Fruit fly (Drosophila melanogaster) whole organism, embryonic: Measurements from ENCODE around the gene CG15403.
A peak's percentile ranks its signal among the peaks of the same experiment; 100 is the strongest.

Experiments used
- Aef1 ChIP-seq: fragments of 200-800 bp; sonication (Bioruptor generic); IDR thresholded peaks from 3 replicates; pipeline ENCODE4 v1.3.6; 2022; ENCODE audit warnings: missing biosample characterization, missing genetic modification characterization
- CG10462 ChIP-seq: fragments of 200-800 bp; sonication (Bioruptor generic); optimal IDR thresholded peaks from 2 replicates; lab custom pipeline; 2016; ENCODE audit warnings: missing biosample characterization, missing genetic modification characterization
- CG10654 ChIP-seq: fragments of 200-800 bp; sonication (Bioruptor generic); optimal IDR thresholded peaks from 2 replicates; lab custom pipeline; 2016; ENCODE audit warnings: missing biosample characterization, missing genetic modification characterization
- CG11085 ChIP-seq: fragments of 200-800 bp; sonication (Bioruptor generic); IDR thresholded peaks from 2 replicates; pipeline ENCODE4 v1.3.6; 2022; ENCODE audit warnings: missing biosample characterization, missing genetic modification characterization
- CG11504 ChIP-seq: fragments of 200-800 bp; sonication (Bioruptor generic); optimal IDR thresholded peaks from 3 replicates; lab custom pipeline; 2019; ENCODE audit warnings: missing biosample characterization, mild to moderate bottlenecking, missing genetic modification characterization, moderate library complexity
- CG13424 ChIP-seq: fragments of 200-800 bp; sonication (Bioruptor generic); optimal IDR thresholded peaks from 2 replicates; lab custom pipeline; 2019; ENCODE audit warnings: missing biosample characterization, mild to moderate bottlenecking, missing genetic modification characterization, moderate library complexity
- CG1603 ChIP-seq: fragments of 200-800 bp; sonication (Bioruptor generic); optimal IDR thresholded peaks from 2 replicates; lab custom pipeline; 2019; ENCODE audit warnings: missing biosample characterization, mild to moderate bottlenecking, missing genetic modification characterization, moderate library complexity
- CG2678 ChIP-seq: fragments of 200-800 bp; sonication (Bioruptor generic); optimal IDR thresholded peaks from 3 replicates; lab custom pipeline; 2019; ENCODE audit warnings: missing biosample characterization, mild to moderate bottlenecking, missing genetic modification characterization, moderate library complexity
- CG2889 ChIP-seq: fragments of 200-800 bp; sonication (Bioruptor generic); IDR thresholded peaks from 3 replicates; pipeline ENCODE4 v1.3.6; 2022; ENCODE audit warnings: missing biosample characterization, missing genetic modification characterization
- CG32772 ChIP-seq: fragments of 200-800 bp; sonication (Bioruptor generic); IDR thresholded peaks from 2 replicates; pipeline ENCODE4 v1.3.6; 2022; ENCODE audit warnings: missing biosample characterization, missing genetic modification characterization
- CG34224 ChIP-seq: fragments of 200-800 bp; sonication (Bioruptor generic); IDR thresholded peaks from 3 replicates; pipeline ENCODE4 v1.3.6; 2022; ENCODE audit warnings: missing biosample characterization, missing genetic modification characterization; ENCODE audit not compliant: partially characterized antibody
- CG34376 ChIP-seq: fragments of 200-800 bp; sonication (Bioruptor generic); optimal IDR thresholded peaks from 2 replicates; lab custom pipeline; 2018; ENCODE audit warnings: missing biosample characterization, mild to moderate bottlenecking, missing genetic modification characterization
- CG4282 ChIP-seq: fragments of 200-800 bp; sonication (Bioruptor generic); optimal IDR thresholded peaks from 2 replicates; lab custom pipeline; 2016; ENCODE audit warnings: missing biosample characterization, missing genetic modification characterization
- CG4730 ChIP-seq: fragments of 200-800 bp; sonication (Bioruptor generic); IDR thresholded peaks from 2 replicates; pipeline ENCODE4 v1.3.6; 2022; ENCODE audit warnings: missing biosample characterization, missing genetic modification characterization
- CG6254 ChIP-seq: fragments of 200-800 bp; sonication (Bioruptor generic); optimal IDR thresholded peaks from 3 replicates; lab custom pipeline; 2017; ENCODE audit warnings: mild to moderate bottlenecking, missing biosample characterization, missing genetic modification reagents, missing genetic modification characterization
- CG6813 ChIP-seq: fragments of 200-800 bp; sonication (Bioruptor generic); optimal IDR thresholded peaks from 2 replicates; lab custom pipeline; 2017; ENCODE audit warnings: missing biosample characterization, missing genetic modification characterization, mild to moderate bottlenecking, moderate library complexity, missing genetic modification reagents
- CG9727 ChIP-seq: fragments of 200-800 bp; sonication (Bioruptor generic); optimal IDR thresholded peaks from 3 replicates; lab custom pipeline; 2017; ENCODE audit warnings: missing biosample characterization, mild to moderate bottlenecking, missing genetic modification characterization
- CG9876 ChIP-seq: fragments of 200-800 bp; sonication (Bioruptor generic); optimal IDR thresholded peaks from 2 replicates; lab custom pipeline; 2016; ENCODE audit warnings: missing biosample characterization, missing genetic modification characterization
- CHES-1-like ChIP-seq: fragments of 200-800 bp; sonication (Bioruptor generic); optimal IDR thresholded peaks from 2 replicates; lab custom pipeline; 2016; ENCODE audit warnings: missing biosample characterization, missing genetic modification characterization
- Dfd ChIP-seq, 2 experiments: fragments of >200 bp; optimal IDR thresholded peaks; 2 replicates each; lab custom pipeline; 2017; ENCODE audit warnings: missing biosample characterization in 2 of 2, missing genetic modification characterization in 2 of 2
- Fer3 ChIP-seq: fragments of 200-800 bp; sonication (Bioruptor generic); optimal IDR thresholded peaks from 2 replicates; lab custom pipeline; 2018; ENCODE audit warnings: missing biosample characterization, mild to moderate bottlenecking, missing genetic modification characterization, moderate library complexity
- Hey ChIP-seq: fragments of 200-800 bp; sonication (Bioruptor generic); optimal IDR thresholded peaks from 3 replicates; lab custom pipeline; 2018; ENCODE audit warnings: missing biosample characterization, mild to moderate bottlenecking, missing genetic modification characterization
- Hmx ChIP-seq: fragments of 200-800 bp; sonication (Bioruptor generic); optimal IDR thresholded peaks from 2 replicates; lab custom pipeline; 2016; ENCODE audit warnings: missing biosample characterization, missing genetic modification characterization
- Hr51 ChIP-seq, 2 experiments: fragments of 200-800 bp; sonication (Bioruptor generic); optimal IDR thresholded peaks; 2 replicates in 1 of 2; 3 replicates in 1 of 2; lab custom pipeline; 2016 to 2018; ENCODE audit warnings: missing biosample characterization in 2 of 2, missing genetic modification characterization in 2 of 2, mild to moderate bottlenecking in 1 of 2, moderate library complexity in 1 of 2
- Mes4 ChIP-seq: fragments of 200-800 bp; sonication (Bioruptor generic); optimal IDR thresholded peaks from 2 replicates; lab custom pipeline; 2016; ENCODE audit warnings: missing biosample characterization, missing genetic modification characterization
- bbx ChIP-seq: fragments of 200-800 bp; sonication (Bioruptor generic); IDR thresholded peaks from 2 replicates; pipeline ENCODE4 v1.3.6; 2022; ENCODE audit warnings: missing biosample characterization, missing genetic modification characterization; ENCODE audit not compliant: partially characterized antibody
- bsh ChIP-seq, 2 experiments: fragments of 200-800 bp; sonication (Bioruptor generic); optimal IDR thresholded peaks; 2 replicates each; lab custom pipeline; 2017 to 2018; ENCODE audit warnings: mild to moderate bottlenecking in 2 of 2, missing biosample characterization in 2 of 2, missing genetic modification characterization in 2 of 2, moderate library complexity in 1 of 2
- chm ChIP-seq: fragments of 200-800 bp; sonication (Bioruptor generic); IDR thresholded peaks from 2 replicates; pipeline ENCODE4 v1.3.6; 2022; ENCODE audit warnings: missing biosample characterization, missing genetic modification characterization
- eve ChIP-seq, 2 experiments: fragments of >200 bp; optimal IDR thresholded peaks; 2 replicates each; lab custom pipeline; 2017; ENCODE audit warnings: missing biosample characterization in 2 of 2, missing genetic modification characterization in 2 of 2
- fd96Cb ChIP-seq: fragments of 200-800 bp; sonication (Bioruptor generic); optimal IDR thresholded peaks from 2 replicates; lab custom pipeline; 2018; ENCODE audit warnings: missing biosample characterization, mild to moderate bottlenecking, missing genetic modification characterization, moderate library complexity
- gem ChIP-seq: fragments of 200-800 bp; sonication (Bioruptor generic); optimal IDR thresholded peaks from 2 replicates; lab custom pipeline; 2019; ENCODE audit warnings: missing biosample characterization, mild to moderate bottlenecking, missing genetic modification characterization, moderate library complexity
- gsb ChIP-seq: fragments of 200-800 bp; sonication (Bioruptor generic); IDR thresholded peaks from 2 replicates; pipeline ENCODE4 v1.3.6; 2022; ENCODE audit warnings: missing biosample characterization, missing genetic modification characterization
- h ChIP-seq: fragments of >200 bp; optimal IDR thresholded peaks from 2 replicates; lab custom pipeline; 2017
- hkb ChIP-seq, 2 experiments: fragments of 200-800 bp in 1 of 2; fragments of >200 bp in 1 of 2; sonication (Bioruptor generic) in 1 of 2; IDR thresholded peaks in 1 of 2; optimal IDR thresholded peaks in 1 of 2; 2 replicates each; pipeline versions ENCODE4 v1.3.6 to Lab custom; 2017 to 2022; ENCODE audit warnings: missing biosample characterization in 1 of 2, missing genetic modification characterization in 1 of 2
- kah ChIP-seq: fragments of 200-800 bp; sonication (Bioruptor generic); optimal IDR thresholded peaks from 2 replicates; lab custom pipeline; 2018; ENCODE audit warnings: missing biosample characterization, mild to moderate bottlenecking, missing genetic modification characterization
- lov ChIP-seq, 2 experiments: fragments of 200-800 bp in 1 of 2; fragments of >200 bp in 1 of 2; sonication (Bioruptor generic) in 1 of 2; IDR thresholded peaks in 1 of 2; optimal IDR thresholded peaks in 1 of 2; 2 replicates in 1 of 2; 3 replicates in 1 of 2; pipeline versions ENCODE4 v1.3.6 to Lab custom; 2017 to 2022; ENCODE audit warnings: missing biosample characterization in 1 of 2, missing genetic modification characterization in 1 of 2
- onecut ChIP-seq: fragments of 200-800 bp; sonication (Bioruptor generic); IDR thresholded peaks from 2 replicates; pipeline ENCODE4 v1.3.6; 2022; ENCODE audit warnings: missing biosample characterization, missing genetic modification characterization
- ro ChIP-seq: fragments of 200-800 bp; sonication (Bioruptor generic); IDR thresholded peaks from 2 replicates; pipeline ENCODE4 v1.3.6; 2022; ENCODE audit warnings: missing biosample characterization, missing genetic modification characterization
- sens-2 ChIP-seq: fragments of 200-800 bp; sonication (Bioruptor generic); IDR thresholded peaks from 2 replicates; pipeline ENCODE4 v1.3.6; 2022; ENCODE audit warnings: missing biosample characterization, missing genetic modification characterization
- seq ChIP-seq: fragments of 200-800 bp; sonication (Bioruptor generic); IDR thresholded peaks from 2 replicates; pipeline ENCODE4 v1.3.6; 2022; ENCODE audit warnings: missing biosample characterization, missing genetic modification characterization
- sima ChIP-seq: fragments of 200-800 bp; sonication (Bioruptor generic); optimal IDR thresholded peaks from 2 replicates; lab custom pipeline; 2016; ENCODE audit warnings: missing biosample characterization, missing genetic modification characterization
- sisA ChIP-seq: fragments of 200-800 bp; sonication (Bioruptor generic); IDR thresholded peaks from 2 replicates; pipeline ENCODE4 v1.3.6; 2022; ENCODE audit warnings: missing biosample characterization, missing genetic modification characterization
- slbo ChIP-seq: fragments of 200-800 bp; sonication (Bioruptor generic); IDR thresholded peaks from 2 replicates; pipeline ENCODE4 v1.3.6; 2022; ENCODE audit warnings: missing biosample characterization, missing genetic modification characterization
- slp2 ChIP-seq: fragments of 200-800 bp; sonication (Bioruptor generic); optimal IDR thresholded peaks from 2 replicates; lab custom pipeline; 2016; ENCODE audit warnings: missing biosample characterization, missing genetic modification characterization
- so ChIP-seq: fragments of 200-800 bp; sonication (Bioruptor generic); IDR thresholded peaks from 3 replicates; pipeline ENCODE4 v1.3.6; 2022; ENCODE audit warnings: missing biosample characterization, missing genetic modification characterization
- unc-4 ChIP-seq: fragments of 200-800 bp; sonication (Bioruptor generic); IDR thresholded peaks from 2 replicates; pipeline ENCODE4 v1.3.6; 2022; ENCODE audit warnings: missing biosample characterization, missing genetic modification characterization; ENCODE audit not compliant: partially characterized antibody
- vfl ChIP-seq: fragments of 200-800 bp; sonication (Bioruptor generic); optimal IDR thresholded peaks from 2 replicates; lab custom pipeline; 2016; ENCODE audit warnings: missing biosample characterization, missing genetic modification characterization
- vvl ChIP-seq: fragments of 200-800 bp; sonication (Bioruptor generic); IDR thresholded peaks from 2 replicates; pipeline ENCODE4 v1.3.6; 2022; ENCODE audit warnings: missing biosample characterization, missing genetic modification characterization

Gene CG15403

DNA sequence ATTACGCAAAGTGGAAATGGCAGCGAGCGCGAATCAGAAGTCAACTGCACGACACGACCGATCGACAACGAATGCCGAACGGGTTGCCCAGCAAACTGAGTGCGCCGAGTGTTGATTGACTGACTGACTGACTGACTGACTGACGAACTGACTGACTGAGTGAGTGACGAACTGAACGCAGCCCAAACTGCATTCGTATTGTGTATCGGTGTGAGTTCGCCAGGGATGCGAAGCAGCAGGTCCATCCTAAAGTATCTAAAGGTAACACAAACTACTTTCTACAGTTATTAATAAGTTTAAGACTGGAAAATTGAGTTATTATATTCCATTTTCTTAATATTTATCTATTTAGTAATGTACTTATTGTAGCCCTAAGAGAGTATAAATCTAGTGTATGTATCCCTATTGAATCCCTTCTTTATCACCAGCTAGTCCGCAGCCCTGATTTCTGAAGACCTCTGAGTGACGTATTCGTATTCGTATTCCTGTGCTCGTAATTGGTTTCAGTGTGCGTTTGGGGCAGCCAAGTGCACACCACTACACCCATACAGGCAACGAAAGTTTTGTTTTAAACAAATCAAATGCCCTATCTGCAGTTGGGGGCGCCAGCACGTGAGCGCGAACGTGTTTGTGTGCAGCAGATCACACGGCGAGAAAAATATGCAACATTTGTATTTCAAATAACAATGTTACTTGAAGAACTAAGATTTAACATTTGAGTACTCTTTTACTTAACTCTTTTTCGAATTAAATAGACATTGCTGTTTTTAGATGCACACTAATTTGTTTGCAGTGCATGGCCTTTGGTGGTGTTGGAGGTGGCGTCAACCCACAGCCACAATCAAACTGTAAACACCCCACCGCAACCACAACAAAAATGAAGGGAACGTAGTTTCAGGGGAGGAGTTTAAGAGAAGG, 24.5 kb downstream of the CG15403 start (continued):
- peak; percentile 85 for TF ChIP-seq CG4282 (GFP tag; lab: Kevin White, UChicago)
- TF ChIP-seq CG32772 (GFP tag; lab: Robert Waterston, UW), result peak; percentile 95
- peak; percentile 97 for TF ChIP-seq gem (tag; lab: Kevin White, UChicago)
- TF ChIP-seq seq (GFP tag; lab: Robert Waterston, UW), result peak; percentile 88
- TF ChIP-seq CG6813, result peak; percentile 90
- TF ChIP-seq vfl (GFP tag; lab: Kevin White, UChicago), result peak; percentile 83
- peak; percentile 93 for TF ChIP-seq CG6254 (GFP tag; lab: Kevin White, UChicago)
- TF ChIP-seq h (lab: Kevin White, UChicago), result no peak
- peak; percentile 25 for TF ChIP-seq CG34376
- peak; percentile 93 for TF ChIP-seq CG10462 (GFP tag; lab: Kevin White, UChicago)
- TF ChIP-seq slp2, result peak; percentile 97
- peak; percentile 96 for TF ChIP-seq fd96Cb (tag; lab: Kevin White, UChicago)
- peak; percentile 93 for TF ChIP-seq CHES-1-like (GFP tag; lab: Kevin White, UChicago)
- peak; percentile 85 for TF ChIP-seq ro (GFP tag; lab: Robert Waterston, UW)
- TF ChIP-seq gsb (GFP tag; lab: Robert Waterston, UW), result peak; percentile 53; the same call in 1 of the 2 replicates
- peak; percentile 93 for TF ChIP-seq CG9727 (GFP tag; lab: Kevin White, UChicago)
- TF ChIP-seq Aef1, result peak; percentile 90
- no peak for TF ChIP-seq Hmx
- TF ChIP-seq CG9876, result peak; percentile 95
- TF ChIP-seq Dfd (GFP tag; optimal IDR thresholded peaks at IDR 0.05; lab: Kevin White, UChicago), result no peak
- peak; percentile 93 for TF ChIP-seq CG2678 (tag; lab: Kevin White, UChicago)
- peak; percentile 73 for TF ChIP-seq Hey (tag; lab: Kevin White, UChicago)
- TF ChIP-seq Mes4 (GFP tag; lab: Kevin White, UChicago), result peak; percentile 96
- no peak for TF ChIP-seq bbx (GFP tag; lab: Robert Waterston, UW)
- TF ChIP-seq hkb (optimal IDR thresholded peaks at IDR 0.05; lab: Kevin White, UChicago), result no peak
- TF ChIP-seq hkb (GFP tag; IDR thresholded peaks at IDR 0.05; lab: Robert Waterston, UW), result peak; percentile 96
- TF ChIP-seq eve (GFP tag; optimal IDR thresholded peaks at IDR 0.05; lab: Kevin White, UChicago), result peak in 1 of 2 experiments; percentile 97
- TF ChIP-seq CG4730 (GFP tag; lab: Robert Waterston, UW), result peak; percentile 93
- TF ChIP-seq CG11504 (tag; lab: Kevin White, UChicago), result peak; percentile 95
- peak; percentile 98 for TF ChIP-seq CG1603 (tag; lab: Kevin White, UChicago)
- TF ChIP-seq CG13424, result peak; percentile 96
- TF ChIP-seq lov (optimal IDR thresholded peaks at IDR 0.05; lab: Kevin White, UChicago), result peak; percentile 93
- peak; percentile 96 for TF ChIP-seq lov (GFP tag; IDR thresholded peaks at IDR 0.05; lab: Robert Waterston, UW)
- peak; percentile 97 for TF ChIP-seq vvl
- peak; percentile 93 for TF ChIP-seq sens-2 (GFP tag; lab: Robert Waterston, UW)
- TF ChIP-seq kah (GFP tag; lab: Kevin White, UChicago), result peak; percentile 89
- peak; percentile 53 to 98 for TF ChIP-seq bsh (GFP tag; optimal IDR thresholded peaks at IDR 0.05; lab: Kevin White, UChicago)
- peak; percentile 74 for TF ChIP-seq CG2889 (GFP tag; lab: Robert Waterston, UW)
- peak; percentile 89 for TF ChIP-seq sima (GFP tag; lab: Kevin White, UChicago)
- peak; percentile 85 for TF ChIP-seq Fer3
- TF ChIP-seq sisA, result peak; percentile 98
- peak; percentile 87 for TF ChIP-seq slbo (GFP tag; lab: Robert Waterston, UW)
- TF ChIP-seq so (GFP tag; lab: Robert Waterston, UW), result peak; percentile 87
- peak; percentile 61 for TF ChIP-seq CG11085
- peak; percentile 98 for TF ChIP-seq chm (GFP tag; lab: Robert Waterston, UW)
- no peak for TF ChIP-seq CG34224 (GFP tag; lab: Robert Waterston, UW)
- TF ChIP-seq Hr51 (GFP tag; optimal IDR thresholded peaks at IDR 0.05; lab: Kevin White, UChicago), result peak; percentile 86 to 90
- TF ChIP-seq onecut, result peak; percentile 85
- peak; percentile 94 for TF ChIP-seq CG10654 (GFP tag; lab: Kevin White, UChicago)
- TF ChIP-seq unc-4 (GFP tag; lab: Robert Waterston, UW), result no peak
